Fruit fly (Drosophila melanogaster) whole organism, embryonic: ENCODE results near the gene CG42820.

Source experiments
- B-H2 ChIP-seq: fragments of 200-800 bp; sonication (Bioruptor generic); optimal IDR thresholded peaks from 2 replicates; lab custom pipeline; 2018; ENCODE audit warnings: missing biosample characterization, mild to moderate bottlenecking, missing genetic modification characterization
- Bdp1 ChIP-seq: fragments of 200-800 bp; sonication (Bioruptor generic); optimal IDR thresholded peaks from 3 replicates; lab custom pipeline; 2016; ENCODE audit warnings: missing biosample characterization, missing genetic modification characterization
- CG11560 ChIP-seq: fragments of 200-800 bp; sonication (Bioruptor generic); IDR thresholded peaks from 3 replicates; pipeline ENCODE4 v1.3.6; 2022; ENCODE audit warnings: missing biosample characterization, missing genetic modification characterization
- CG1233 ChIP-seq: fragments of 200-800 bp; sonication (Bioruptor generic); optimal IDR thresholded peaks from 4 replicates; lab custom pipeline; 2018; ENCODE audit warnings: missing biosample characterization, mild to moderate bottlenecking, missing genetic modification characterization
- CG13287 ChIP-seq: fragments of 200-800 bp; sonication (Bioruptor generic); IDR thresholded peaks from 2 replicates; pipeline ENCODE4 v1.3.6; 2022; ENCODE audit warnings: missing biosample characterization, missing genetic modification characterization; ENCODE audit not compliant: partially characterized antibody
- CG13424 ChIP-seq: fragments of 200-800 bp; sonication (Bioruptor generic); optimal IDR thresholded peaks from 2 replicates; lab custom pipeline; 2019; ENCODE audit warnings: missing biosample characterization, mild to moderate bottlenecking, missing genetic modification characterization, moderate library complexity
- CG15269 ChIP-seq: fragments of 200-800 bp; sonication (Bioruptor generic); optimal IDR thresholded peaks from 2 replicates; lab custom pipeline; 2018; ENCODE audit warnings: missing biosample characterization, mild to moderate bottlenecking, missing genetic modification characterization, moderate library complexity
- CG15514 ChIP-seq: fragments of 200-800 bp; sonication (Bioruptor generic); optimal IDR thresholded peaks from 3 replicates; lab custom pipeline; 2017; ENCODE audit warnings: missing biosample characterization, missing genetic modification characterization, mild to moderate bottlenecking, moderate library complexity, missing genetic modification reagents
- CG1603 ChIP-seq: fragments of 200-800 bp; sonication (Bioruptor generic); optimal IDR thresholded peaks from 2 replicates; lab custom pipeline; 2019; ENCODE audit warnings: missing biosample characterization, mild to moderate bottlenecking, missing genetic modification characterization, moderate library complexity
- CG17361 ChIP-seq: fragments of 200-800 bp; sonication (Bioruptor generic); IDR thresholded peaks from 3 replicates; pipeline ENCODE4 v1.3.6; 2022; ENCODE audit warnings: missing biosample characterization, missing genetic modification characterization
- CG17802 ChIP-seq: fragments of 200-800 bp; sonication (Bioruptor generic); optimal IDR thresholded peaks from 2 replicates; lab custom pipeline; 2018; ENCODE audit warnings: missing biosample characterization, mild to moderate bottlenecking, missing genetic modification characterization, moderate library complexity
- CG2116 ChIP-seq: fragments of 200-800 bp; sonication (Bioruptor generic); optimal IDR thresholded peaks from 3 replicates; lab custom pipeline; 2018; ENCODE audit warnings: missing biosample characterization, mild to moderate bottlenecking, missing genetic modification characterization
- CG2712 ChIP-seq: fragments of 200-800 bp; optimal IDR thresholded peaks from 3 replicates; lab custom pipeline; 2019; ENCODE audit warnings: missing biosample characterization, mild to moderate bottlenecking, missing genetic modification characterization, moderate library complexity
- CG4707 ChIP-seq: fragments of 200-800 bp; sonication (Bioruptor generic); optimal IDR thresholded peaks from 2 replicates; lab custom pipeline; 2018; ENCODE audit warnings: missing biosample characterization, mild to moderate bottlenecking, missing genetic modification characterization, moderate library complexity
- CG6254 ChIP-seq: fragments of 200-800 bp; sonication (Bioruptor generic); optimal IDR thresholded peaks from 3 replicates; lab custom pipeline; 2017; ENCODE audit warnings: mild to moderate bottlenecking, missing biosample characterization, missing genetic modification reagents, missing genetic modification characterization
- CG6765 ChIP-seq: fragments of 200-800 bp; sonication (Bioruptor generic); optimal IDR thresholded peaks from 3 replicates; lab custom pipeline; 2017; ENCODE audit warnings: missing biosample characterization, mild to moderate bottlenecking, missing genetic modification characterization
- CG7271 ChIP-seq: fragments of 200-800 bp; sonication (Bioruptor generic); optimal IDR thresholded peaks from 2 replicates; lab custom pipeline; 2018; ENCODE audit warnings: missing biosample characterization, mild to moderate bottlenecking, missing genetic modification characterization, moderate library complexity
- CG7372 ChIP-seq: fragments of 200-800 bp; sonication (Bioruptor generic); IDR thresholded peaks from 2 replicates; pipeline ENCODE4 v1.3.6; 2022; ENCODE audit warnings: missing biosample characterization, missing genetic modification characterization
- D19A ChIP-seq: fragments of 200-800 bp; optimal IDR thresholded peaks from 3 replicates; lab custom pipeline; 2019; ENCODE audit warnings: missing biosample characterization, mild to moderate bottlenecking, missing genetic modification characterization, moderate library complexity
- Dbx ChIP-seq: fragments of 200-800 bp; sonication (Bioruptor generic); IDR thresholded peaks from 3 replicates; pipeline ENCODE4 v1.3.6; 2022; ENCODE audit warnings: missing biosample characterization, missing genetic modification characterization
- HmgD ChIP-seq: fragments of 200-800 bp; sonication (Bioruptor generic); optimal IDR thresholded peaks from 3 replicates; lab custom pipeline; 2016; ENCODE audit warnings: missing biosample characterization, missing genetic modification characterization
- Hr3 ChIP-seq: fragments of 200-800 bp; sonication (Bioruptor generic); optimal IDR thresholded peaks from 3 replicates; lab custom pipeline; 2016; ENCODE audit warnings: missing biosample characterization, missing genetic modification characterization
- Med ChIP-seq: fragments of 200-800 bp; sonication (Bioruptor generic); peaks from one replicate; lab custom pipeline; 2016; ENCODE audit warnings: missing biosample characterization, missing genetic modification characterization, mild to moderate bottlenecking, inconsistent platforms, moderate library complexity
- NK7.1 ChIP-seq: fragments of 200-800 bp; sonication (Bioruptor generic); optimal IDR thresholded peaks from 3 replicates; lab custom pipeline; 2016; ENCODE audit warnings: missing biosample characterization, missing genetic modification characterization
- Nf-YB ChIP-seq: fragments of 200-800 bp; sonication (Bioruptor generic); optimal IDR thresholded peaks from 3 replicates; lab custom pipeline; 2019; ENCODE audit warnings: missing biosample characterization, mild to moderate bottlenecking, missing genetic modification characterization, moderate library complexity
- Opbp ChIP-seq: fragments of 200-800 bp; sonication (Bioruptor generic); IDR thresholded peaks from 3 replicates; pipeline ENCODE4 v1.3.6; 2022; ENCODE audit warnings: missing biosample characterization, missing genetic modification characterization; ENCODE audit not compliant: partially characterized antibody
- Sin3A ChIP-seq: fragments of >200 bp; optimal IDR thresholded peaks from 2 replicates; lab custom pipeline; 2018
- Sox102F ChIP-seq: fragments of 200-800 bp; sonication (Bioruptor generic); optimal IDR thresholded peaks from 2 replicates; lab custom pipeline; 2018; ENCODE audit warnings: missing biosample characterization, mild to moderate bottlenecking, missing genetic modification characterization, moderate library complexity
- abd-A ChIP-seq: fragments of 200-800 bp; sonication (Bioruptor generic); optimal IDR thresholded peaks from 3 replicates; lab custom pipeline; 2019; ENCODE audit warnings: missing biosample characterization, mild to moderate bottlenecking, missing genetic modification characterization, moderate library complexity
- al ChIP-seq: fragments of 200-800 bp; sonication (Bioruptor generic); IDR thresholded peaks from 2 replicates; pipeline ENCODE4 v1.3.6; 2022; ENCODE audit warnings: missing biosample characterization, missing genetic modification characterization
- bbx ChIP-seq: fragments of 200-800 bp; sonication (Bioruptor generic); IDR thresholded peaks from 2 replicates; pipeline ENCODE4 v1.3.6; 2022; ENCODE audit warnings: missing biosample characterization, missing genetic modification characterization; ENCODE audit not compliant: partially characterized antibody
- chn ChIP-seq: fragments of 200-800 bp; sonication (Bioruptor generic); optimal IDR thresholded peaks from 2 replicates; lab custom pipeline; 2016; ENCODE audit warnings: missing biosample characterization, missing genetic modification characterization
- emc ChIP-seq: fragments of 200-800 bp; sonication (Bioruptor generic); optimal IDR thresholded peaks from 2 replicates; lab custom pipeline; 2016; ENCODE audit warnings: missing biosample characterization, missing genetic modification characterization
- ewg ChIP-seq: fragments of 200-800 bp; sonication (Bioruptor generic); optimal IDR thresholded peaks from 3 replicates; lab custom pipeline; 2017; ENCODE audit warnings: mild to moderate bottlenecking, missing biosample characterization, missing genetic modification reagents, missing genetic modification characterization
- gce ChIP-seq: fragments of 200-800 bp; sonication (Bioruptor generic); IDR thresholded peaks from 3 replicates; pipeline ENCODE4 v1.3.6; 2022; ENCODE audit warnings: missing biosample characterization, missing genetic modification characterization
- gsb-n ChIP-seq: fragments of 200-800 bp; sonication (Bioruptor generic); optimal IDR thresholded peaks from 3 replicates; lab custom pipeline; 2018; ENCODE audit warnings: missing biosample characterization, mild to moderate bottlenecking, missing genetic modification characterization
- gt ChIP-seq: fragments of 200-800 bp; sonication (Bioruptor generic); IDR thresholded peaks from 2 replicates; pipeline ENCODE4 v1.3.6; 2022; ENCODE audit warnings: missing biosample characterization, missing genetic modification characterization
- her ChIP-seq: fragments of 200-800 bp; sonication (Bioruptor generic); optimal IDR thresholded peaks from 2 replicates; lab custom pipeline; 2016; ENCODE audit warnings: missing biosample characterization, missing genetic modification characterization
- inv ChIP-seq: fragments of 200-800 bp; sonication (Bioruptor generic); IDR thresholded peaks from 2 replicates; pipeline ENCODE4 v1.3.6; 2022; ENCODE audit warnings: missing biosample characterization, missing genetic modification characterization; ENCODE audit not compliant: partially characterized antibody
- psq ChIP-seq: fragments of 200-800 bp; sonication (Bioruptor generic); optimal IDR thresholded peaks from 2 replicates; lab custom pipeline; 2017; ENCODE audit warnings: missing biosample characterization, missing genetic modification characterization
- pzg ChIP-seq: fragments of 200-800 bp; sonication (Bioruptor generic); optimal IDR thresholded peaks from 3 replicates; lab custom pipeline; 2018; ENCODE audit warnings: missing biosample characterization, mild to moderate bottlenecking, missing genetic modification characterization, moderate library complexity
- ro ChIP-seq: fragments of 200-800 bp; sonication (Bioruptor generic); IDR thresholded peaks from 2 replicates; pipeline ENCODE4 v1.3.6; 2022; ENCODE audit warnings: missing biosample characterization, missing genetic modification characterization
- shn ChIP-seq: fragments of 200-800 bp; sonication (Bioruptor generic); optimal IDR thresholded peaks from 3 replicates; lab custom pipeline; 2016; ENCODE audit warnings: missing biosample characterization, missing genetic modification characterization
- sima ChIP-seq: fragments of 200-800 bp; sonication (Bioruptor generic); optimal IDR thresholded peaks from 2 replicates; lab custom pipeline; 2016; ENCODE audit warnings: missing biosample characterization, missing genetic modification characterization
- ssp ChIP-seq: fragments of 200-800 bp; sonication (Bioruptor generic); IDR thresholded peaks from 2 replicates; pipeline ENCODE4 v1.3.6; 2022; ENCODE audit warnings: missing biosample characterization, missing genetic modification characterization
- tap ChIP-seq: fragments of 200-800 bp; optimal IDR thresholded peaks from 3 replicates; lab custom pipeline; 2019; ENCODE audit warnings: missing biosample characterization, mild to moderate bottlenecking, missing genetic modification characterization, moderate library complexity
- wek ChIP-seq: fragments of 200-800 bp; sonication (Bioruptor generic); optimal IDR thresholded peaks from 3 replicates; lab custom pipeline; 2018; ENCODE audit warnings: missing biosample characterization, mild to moderate bottlenecking, missing genetic modification characterization, moderate library complexity
- z ChIP-seq: fragments of 200-800 bp; sonication (Bioruptor generic); IDR thresholded peaks from 3 replicates; pipeline ENCODE4 v1.3.6; 2022; ENCODE audit warnings: missing biosample characterization, missing genetic modification characterization

The CG42820 gene

DNA sequence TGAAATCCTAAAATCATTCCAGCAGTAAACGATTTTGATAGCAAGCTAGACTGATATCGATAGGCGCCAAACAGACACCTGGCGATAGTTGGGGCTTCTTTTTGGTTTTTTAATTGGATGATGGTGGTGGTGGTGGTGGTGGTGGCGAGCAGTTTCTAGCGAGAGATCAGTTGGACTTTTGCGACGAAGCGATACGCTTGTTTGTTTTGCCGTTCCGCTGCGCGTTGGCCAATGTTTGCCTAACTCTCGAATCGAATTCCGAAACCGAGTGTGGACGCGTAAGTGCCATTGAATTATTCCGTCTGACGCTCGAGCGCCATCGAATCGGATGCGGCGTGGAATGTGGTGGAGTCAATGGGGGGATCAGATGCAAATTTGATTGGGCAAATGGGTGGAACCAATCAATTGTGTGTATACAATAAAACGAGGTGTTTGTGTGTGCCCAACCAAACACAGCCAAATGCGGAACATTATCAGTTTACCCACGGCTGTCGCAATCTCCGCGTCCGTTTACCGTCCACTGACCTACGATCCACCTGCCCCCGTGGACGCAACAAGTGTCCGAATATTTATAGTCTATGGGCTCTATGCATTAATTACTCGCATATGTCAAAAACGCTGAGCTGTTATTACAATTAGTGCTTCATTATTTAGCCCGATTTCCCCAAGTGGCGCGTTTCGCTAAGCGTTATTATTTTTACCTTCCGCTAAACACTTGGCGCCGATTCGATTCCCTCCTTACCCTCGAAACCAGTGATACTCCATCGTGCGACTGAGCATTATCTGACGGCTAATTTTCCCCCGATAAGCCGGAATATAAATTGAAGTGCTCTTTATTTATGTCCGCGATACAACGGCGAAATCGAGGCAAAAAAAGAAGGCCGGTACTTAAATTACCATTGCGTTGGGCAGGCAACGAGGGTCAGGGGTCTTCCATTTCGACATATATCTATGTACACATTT lies 21.6 kb downstream of the CG42820 start, which contains the start of gene CG17292 (continued):
- TF ChIP-seq ssp, result peak; percentile 14; the same call in 1 of the 2 replicates
- no peak for TF ChIP-seq gt (GFP tag; lab: Robert Waterston, UW)
- TF ChIP-seq pzg (GFP tag; lab: Kevin White, UChicago), result peak; percentile 67
- no peak for TF ChIP-seq CG11560 (tag; lab: Robert Waterston, UW)
- peak; percentile 22 for TF ChIP-seq D19A (tag; lab: Kevin White, UChicago)
- no peak for TF ChIP-seq sima (GFP tag; lab: Kevin White, UChicago)
- no peak for TF ChIP-seq ro
- peak; percentile 29 for TF ChIP-seq CG6765 (GFP tag; lab: Kevin White, UChicago)
- no peak for TF ChIP-seq chn
- no peak for TF ChIP-seq Sin3A (lab: Kevin White, UChicago)
- peak; percentile 15 for TF ChIP-seq CG2712 (tag; lab: Kevin White, UChicago)
- peak; percentile 95 for TF ChIP-seq bbx (GFP tag; lab: Robert Waterston, UW)
- no peak for TF ChIP-seq CG4707
- peak; percentile 74 for TF ChIP-seq B-H2 (GFP tag; lab: Kevin White, UChicago)
- TF ChIP-seq Dbx, result peak; percentile 82; the same call in 2 of the 3 replicates
- TF ChIP-seq CG7372 (GFP tag; lab: Robert Waterston, UW), result peak; percentile 43; the same call in 1 of the 2 replicates
- no peak for TF ChIP-seq al
- TF ChIP-seq Sox102F (GFP tag; lab: Kevin White, UChicago), result peak; percentile 34
- TF ChIP-seq CG7271 (tag; lab: Kevin White, UChicago), result no peak
- peak; percentile 10 for TF ChIP-seq CG6254 (GFP tag; lab: Kevin White, UChicago)
- peak; percentile 63 for TF ChIP-seq CG15269 (tag; lab: Kevin White, UChicago)
- TF ChIP-seq Opbp (GFP tag; lab: Robert Waterston, UW), result peak; percentile 95
- peak; percentile 95 for TF ChIP-seq CG15514
- TF ChIP-seq wek (GFP tag; lab: Kevin White, UChicago), result peak; percentile 64
- TF ChIP-seq her (GFP tag; lab: Kevin White, UChicago), result peak; percentile 19
- TF ChIP-seq CG17361 (GFP tag; lab: Robert Waterston, UW), result no peak
- peak; percentile 24 for TF ChIP-seq tap (tag; lab: Kevin White, UChicago)
- TF ChIP-seq Bdp1, result no peak
- TF ChIP-seq Nf-YB (GFP tag; lab: Kevin White, UChicago), result peak; percentile 94
- no peak for TF ChIP-seq psq (GFP tag; lab: Kevin White, UChicago)
- TF ChIP-seq CG1603 (tag; lab: Kevin White, UChicago), result peak; percentile 61
- TF ChIP-seq emc (GFP tag; lab: Kevin White, UChicago), result no peak
- peak; percentile 66 for TF ChIP-seq gsb-n
- TF ChIP-seq Hr3 (GFP tag; lab: Kevin White, UChicago), result no peak
- peak; percentile 21 for TF ChIP-seq NK7.1
- TF ChIP-seq CG1233, result peak; percentile 4
- TF ChIP-seq inv (GFP tag; lab: Robert Waterston, UW), result peak; percentile 85
- TF ChIP-seq Med (GFP tag; lab: Kevin White, UChicago), result peak; percentile 95
- peak; percentile 9 for TF ChIP-seq ewg
- TF ChIP-seq gce (GFP tag; lab: Robert Waterston, UW), result peak; percentile 75; the same call in 1 of the 3 replicates
- TF ChIP-seq CG13424 (tag; lab: Kevin White, UChicago), result peak; percentile 61
- TF ChIP-seq CG2116 (GFP tag; lab: Kevin White, UChicago), result peak; percentile 58
- TF ChIP-seq abd-A (tag; lab: Kevin White, UChicago), result peak; percentile 91
- TF ChIP-seq HmgD, result peak; percentile 16
- TF ChIP-seq shn (GFP tag; lab: Kevin White, UChicago), result peak; percentile 46
- TF ChIP-seq z (GFP tag; lab: Robert Waterston, UW), result peak; percentile 15; the same call in 1 of the 3 replicates
- no peak for TF ChIP-seq CG17802 (tag; lab: Kevin White, UChicago)
- peak; percentile 95 for TF ChIP-seq CG13287
